Worm (Caenorhabditis elegans) whole organism, L4 larva: ENCODE measurements around the gene pcp-5.

ENCODE experiments used
- D1046.2 ChIP-seq: fragments of 200-800 bp; sonication (Bioruptor generic); IDR thresholded peaks from 2 replicates; pipeline ENCODE4 v1.3.6; 2022; ENCODE audit warnings: missing genetic modification characterization, missing compliant biosample characterization
- F26F4.8 ChIP-seq: fragments of 200-800 bp; sonication (Bioruptor generic); conservative IDR thresholded peaks from 2 replicates; pipeline ENCODE4 v1.3.6; 2022; ENCODE audit warnings: missing genetic modification characterization, missing compliant biosample characterization
- F44E2.7 ChIP-seq: fragments of 200-800 bp; sonication (Bioruptor generic); IDR thresholded peaks from 2 replicates; pipeline ENCODE4 v2.1.2; 2022; ENCODE audit warnings: missing genetic modification characterization, missing compliant biosample characterization
- Y48G9A.11 ChIP-seq: fragments of 200-800 bp; sonication (Bioruptor generic); IDR thresholded peaks from 2 replicates; pipeline ENCODE4 v1.3.6; 2022; ENCODE audit warnings: missing genetic modification reagents, missing genetic modification characterization, missing compliant biosample characterization
- ZK546.5 ChIP-seq, 2 experiments: sonication (generic microtip); optimal IDR thresholded peaks; 2 replicates each; lab custom pipeline; 2017; ENCODE audit warnings: missing biosample characterization in 2 of 2, missing genetic modification characterization in 2 of 2
- aha-1 ChIP-seq: fragments of 150-350 bp; peaks from one replicate; lab custom pipeline; 2014; ENCODE audit warnings: missing biosample characterization, missing genetic modification characterization
- aly-2 ChIP-seq: sonication (generic microtip); optimal IDR thresholded peaks from 2 replicates; lab custom pipeline; 2018; ENCODE audit warnings: missing biosample characterization, missing genetic modification characterization
- attf-4 ChIP-seq: sonication (generic microtip); optimal IDR thresholded peaks from 3 replicates; lab custom pipeline; 2017; ENCODE audit warnings: missing biosample characterization, missing genetic modification characterization
- ceh-82 ChIP-seq: sonication (generic microtip); optimal IDR thresholded peaks from 2 replicates; lab custom pipeline; 2017; ENCODE audit warnings: missing biosample characterization, missing genetic modification characterization
- cey-2 ChIP-seq: sonication (generic microtip); optimal IDR thresholded peaks from 3 replicates; lab custom pipeline; 2017; ENCODE audit warnings: missing genetic modification characterization, mild to moderate bottlenecking, missing compliant biosample characterization, antibody characterized with exemption, borderline replicate concordance; ENCODE audit not compliant: insufficient read depth
- daf-19 ChIP-seq: fragments of 200-800 bp; sonication (Bioruptor generic); conservative IDR thresholded peaks from 2 replicates; pipeline ENCODE4 v1.3.6; 2022; ENCODE audit warnings: missing genetic modification characterization, missing compliant biosample characterization
- daf-8 ChIP-seq: fragments of 200-800 bp; sonication (Bioruptor generic); IDR thresholded peaks from 2 replicates; pipeline ENCODE4 v1.3.6; 2022; ENCODE audit warnings: missing genetic modification characterization, missing compliant biosample characterization
- dmd-6 ChIP-seq: fragments of 200-800 bp; sonication (Bioruptor generic); IDR thresholded peaks from 2 replicates; pipeline ENCODE4 v1.3.6; 2022; ENCODE audit warnings: missing genetic modification reagents, missing genetic modification characterization, missing compliant biosample characterization
- dmd-9 ChIP-seq: fragments of 200-800 bp; sonication (Bioruptor generic); IDR thresholded peaks from 2 replicates; pipeline ENCODE4 v1.3.6; 2022; ENCODE audit warnings: missing genetic modification reagents, missing genetic modification characterization, missing compliant biosample characterization
- egl-43 ChIP-seq: fragments of 200-800 bp; sonication (Bioruptor generic); IDR thresholded peaks from 2 replicates; pipeline ENCODE4 v1.3.6; 2022; ENCODE audit warnings: missing genetic modification reagents, missing genetic modification characterization, missing compliant biosample characterization
- fkh-10 ChIP-seq: fragments of 150-350 bp; optimal IDR thresholded peaks from 2 replicates; lab custom pipeline; 2014; ENCODE audit warnings: missing biosample characterization, missing genetic modification reagents, missing genetic modification characterization
- gei-8 ChIP-seq: fragments of 200-800 bp; sonication (Bioruptor generic); optimal IDR thresholded peaks from 2 replicates; lab custom pipeline; 2018; ENCODE audit warnings: mild to moderate bottlenecking, missing genetic modification characterization, missing compliant biosample characterization
- hlh-11 ChIP-seq: fragments of 200-800 bp; sonication (Bioruptor generic); optimal IDR thresholded peaks from 2 replicates; lab custom pipeline; 2018; ENCODE audit warnings: mild to moderate bottlenecking, missing genetic modification characterization, missing compliant biosample characterization
- hlh-30 ChIP-seq: sonication (generic microtip); optimal IDR thresholded peaks from 2 replicates; lab custom pipeline; 2017; ENCODE audit warnings: antibody characterized with exemption, mild to moderate bottlenecking, missing genetic modification characterization, missing compliant biosample characterization; ENCODE audit not compliant: insufficient read depth
- hmg-1.1 ChIP-seq: fragments of 200-800 bp; sonication (Bioruptor generic); IDR thresholded peaks from 2 replicates; pipeline ENCODE4 v1.3.6; 2022; ENCODE audit warnings: missing genetic modification reagents, missing genetic modification characterization, missing compliant biosample characterization
- jun-1 ChIP-seq: fragments of 150-350 bp; optimal IDR thresholded peaks from 2 replicates; lab custom pipeline; 2014; ENCODE audit warnings: missing biosample characterization, missing genetic modification reagents, missing genetic modification characterization
- lim-7 ChIP-seq: fragments of 200-800 bp; sonication (Bioruptor generic); IDR thresholded peaks from 2 replicates; pipeline ENCODE4 v1.3.6; 2022; ENCODE audit warnings: missing genetic modification characterization, missing compliant biosample characterization
- lin-13 ChIP-seq: fragments of 150-350 bp; optimal IDR thresholded peaks from 2 replicates; lab custom pipeline; 2014; ENCODE audit warnings: missing biosample characterization, missing genetic modification reagents, missing genetic modification characterization
- lin-15B ChIP-seq: fragments of 150-350 bp; sonication (generic microtip); optimal IDR thresholded peaks from 3 replicates; lab custom pipeline; 2014; ENCODE audit warnings: missing biosample characterization, missing genetic modification characterization
- mdt-29 ChIP-seq: fragments of 200-800 bp; sonication (Bioruptor generic); IDR thresholded peaks from 2 replicates; pipeline ENCODE4 v1.3.6; 2022; ENCODE audit warnings: missing genetic modification reagents, missing genetic modification characterization, missing compliant biosample characterization
- mxl-2 ChIP-seq: fragments of 200-800 bp; sonication (Bioruptor generic); conservative IDR thresholded peaks from 2 replicates; pipeline ENCODE4 v1.3.6; 2022; ENCODE audit warnings: missing genetic modification reagents, missing genetic modification characterization, missing compliant biosample characterization
- mxl-3 ChIP-seq: fragments of 200-800 bp; sonication (Bioruptor generic); optimal IDR thresholded peaks from 2 replicates; lab custom pipeline; 2018; ENCODE audit warnings: mild to moderate bottlenecking, missing genetic modification characterization, missing compliant biosample characterization
- nhr-10 ChIP-seq: fragments of 150-350 bp; optimal IDR thresholded peaks from 2 replicates; lab custom pipeline; 2014; ENCODE audit warnings: missing biosample characterization, missing genetic modification characterization
- nhr-102 ChIP-seq: sonication (generic microtip); optimal IDR thresholded peaks from 2 replicates; lab custom pipeline; 2016; ENCODE audit warnings: mild to moderate bottlenecking, missing genetic modification characterization, moderate library complexity, missing compliant biosample characterization
- nhr-237 ChIP-seq: sonication (generic microtip); optimal IDR thresholded peaks from 2 replicates; lab custom pipeline; 2017; ENCODE audit warnings: missing biosample characterization, missing genetic modification characterization
- nhr-28 ChIP-seq: fragments of 150-350 bp; optimal IDR thresholded peaks from 2 replicates; lab custom pipeline; 2014; ENCODE audit warnings: missing biosample characterization, missing genetic modification characterization
- nhr-42 ChIP-seq: fragments of 200-800 bp; sonication (Bioruptor generic); IDR thresholded peaks from 2 replicates; pipeline ENCODE4 v1.3.6; 2022; ENCODE audit warnings: missing genetic modification characterization, missing compliant biosample characterization
- rbr-2 ChIP-seq: sonication (generic microtip); optimal IDR thresholded peaks from 2 replicates; lab custom pipeline; 2016; ENCODE audit warnings: missing genotype, missing genetic modification characterization, missing compliant biosample characterization
- sdz-12 ChIP-seq: fragments of 200-800 bp; sonication (Bioruptor generic); optimal IDR thresholded peaks from 2 replicates; lab custom pipeline; 2018; ENCODE audit warnings: mild to moderate bottlenecking, missing genetic modification characterization, missing compliant biosample characterization
- snpc-4 ChIP-seq: fragments of 150-350 bp; optimal IDR thresholded peaks from 2 replicates; lab custom pipeline; 2014; ENCODE audit warnings: missing biosample characterization, missing genetic modification characterization
- spr-1 ChIP-seq: sonication (generic microtip); optimal IDR thresholded peaks from 2 replicates; lab custom pipeline; 2016; ENCODE audit warnings: mild to moderate bottlenecking, missing genetic modification characterization, missing compliant biosample characterization
- unc-130 ChIP-seq: sonication (generic microtip); optimal IDR thresholded peaks from 2 replicates; lab custom pipeline; 2016; ENCODE audit warnings: missing genetic modification reagents, missing genetic modification characterization, missing compliant biosample characterization
- unc-39 ChIP-seq: sonication (generic microtip); optimal IDR thresholded peaks from 2 replicates; lab custom pipeline; 2017; ENCODE audit warnings: missing biosample characterization, missing genetic modification characterization
- unc-62 ChIP-seq, 3 experiments: fragments of 150-350 bp in 1 of 3; sonication (generic microtip); optimal IDR thresholded peaks in 2 of 3; peaks in 1 of 3; 1 replicate in 1 of 3; 2 replicates in 2 of 3; lab custom pipeline; 2014 to 2017; ENCODE audit warnings: missing biosample characterization in 3 of 3, missing genetic modification characterization in 3 of 3, missing genetic modification reagents in 3 of 3, missing genotype in 1 of 3
- zip-2 ChIP-seq: fragments of 150-350 bp; optimal IDR thresholded peaks from 2 replicates; lab custom pipeline; 2014; ENCODE audit warnings: missing biosample characterization, missing genetic modification characterization

Gene pcp-5

DNA sequence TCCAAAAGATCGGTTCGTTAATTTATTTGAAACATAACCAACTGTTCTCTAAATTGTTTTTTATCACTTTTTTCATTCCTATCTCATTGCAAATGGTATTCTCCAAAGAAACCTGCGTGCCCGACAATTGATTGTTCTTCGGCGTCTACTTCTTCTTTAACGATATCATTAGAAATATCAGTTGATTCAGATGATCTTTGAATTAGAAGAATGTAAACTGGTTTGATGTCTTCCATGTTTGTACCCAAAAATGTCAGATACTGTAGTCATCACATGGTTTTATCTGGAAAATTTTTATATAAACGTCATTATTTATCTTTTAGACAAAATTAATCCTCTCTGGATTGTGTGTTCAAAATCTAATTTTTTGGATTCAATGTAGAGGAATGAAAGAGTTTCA lies 9.7 kb downstream of the pcp-5 start (continued):
- TF ChIP-seq nhr-28 (tag; lab: Kevin White, UChicago) (peak; percentile 81), daf-8 (GFP tag; lab: Robert Waterston, UW) (no peak), unc-39 (tag; lab: Kevin White, UChicago) (no peak), hlh-11 (tag; lab: Kevin White, UChicago) (peak; percentile 27), ceh-82 (no peak), aly-2 (tag; lab: Kevin White, UChicago) (no peak), mxl-3 (GFP tag; lab: Kevin White, UChicago) (no peak)

- TF ChIP-seq lin-13 (no peak), aha-1 (tag; lab: Kevin White, UChicago) (peak; percentile 12), unc-39 (tag; lab: Kevin White, UChicago) (no peak), D1046.2 (GFP tag; lab: Robert Waterston, UW) (no peak)
These were observed 10.5 kb downstream of the pcp-5 start, which contains the start of gene ZK688.10 for ce11 chrIII:7896925-7897324. TSS of gene ZK688.10 (minus strand) at chrIII:7897025.

DNA sequence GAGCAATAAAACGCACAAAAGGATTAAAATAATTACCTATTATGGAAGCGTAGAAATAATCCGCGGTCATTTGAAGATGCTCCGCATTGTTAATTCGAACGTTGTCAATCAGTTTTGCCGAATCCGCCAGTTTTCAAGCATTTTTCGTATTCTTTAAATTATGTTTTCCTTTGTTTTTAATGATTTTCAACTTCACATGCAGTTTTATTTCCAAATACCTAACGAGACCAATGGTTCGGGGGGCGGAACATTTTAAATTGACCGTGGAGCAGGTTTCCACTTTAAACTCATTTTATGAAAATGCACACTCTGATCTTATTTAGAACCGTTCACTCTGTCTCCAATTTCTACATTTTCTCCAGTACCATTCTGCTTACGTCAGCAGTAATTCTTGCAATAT lies 12.7 kb downstream of the pcp-5 start, which contains the start of gene ZK688.4:
Gene ZK688.4 (plus strand): TSS at position 301 of the 400 bp plus-strand sequence.
- no peak for TF ChIP-seq nhr-42 (GFP tag; lab: Robert Waterston, UW)
- TF ChIP-seq F26F4.8 (GFP tag; lab: Robert Waterston, UW) = no peak
- TF ChIP-seq hmg-1.1 (GFP tag; lab: Robert Waterston, UW) = no peak
- no peak for TF ChIP-seq mdt-29 (GFP tag; lab: Robert Waterston, UW)
- no peak for TF ChIP-seq spr-1 (tag; lab: Kevin White, UChicago)
- no peak for TF ChIP-seq nhr-237
- no peak for TF ChIP-seq dmd-6
- TF ChIP-seq zip-2 = no peak
- no peak for TF ChIP-seq lim-7 (GFP tag; lab: Robert Waterston, UW)
- no peak for TF ChIP-seq hlh-30 (tag; lab: Kevin White, UChicago)
- no peak for TF ChIP-seq F44E2.7 (GFP tag; lab: Robert Waterston, UW)
- no peak for TF ChIP-seq sdz-12 (GFP tag; lab: Kevin White, UChicago)
- no peak for TF ChIP-seq daf-19 (GFP tag; lab: Robert Waterston, UW)

ce11 chrIII:7893224-7893623 lies 14.2 kb downstream of the pcp-5 start:
- TF ChIP-seq mxl-2 (no peak), nhr-102 (tag; lab: Kevin White, UChicago) (no peak), snpc-4 (tag; lab: Kevin White, UChicago) (no peak), ZK546.5 (tag; optimal IDR thresholded peaks at IDR 0.05; lab: Kevin White, UChicago) (no peak), jun-1 (tag; lab: Kevin White, UChicago) (no peak), nhr-10 (no peak), unc-39 (tag; lab: Kevin White, UChicago) (no peak), unc-62 (GFP tag; optimal IDR thresholded peaks at IDR 0.05 in 1 of 2; lab: Kevin White, UChicago) (no peak), unc-62 (tag; optimal IDR thresholded peaks at IDR 0.05; lab: Kevin White, UChicago) (no peak), fkh-10 (no peak), attf-4 (tag; lab: Kevin White, UChicago) (no peak), Y48G9A.11 (GFP tag; lab: Robert Waterston, UW) (no peak), hmg-1.1 (GFP tag; lab: Robert Waterston, UW) (no peak), lin-15B (no peak), egl-43 (GFP tag; lab: Robert Waterston, UW) (no peak), cey-2 (tag; lab: Kevin White, UChicago) (no peak), dmd-9 (GFP tag; lab: Robert Waterston, UW) (no peak), unc-130 (GFP tag; lab: Kevin White, UChicago) (no peak), rbr-2 (tag; lab: Kevin White, UChicago) (no peak), gei-8 (GFP tag; lab: Kevin White, UChicago) (no peak)
